Worm (Caenorhabditis elegans) whole organism, L3 larva: ENCODE results near the gene Y51B9A.9.

Experiments used
- ama-1 ChIP-seq: fragments of 150-350 bp; optimal IDR thresholded peaks from 2 replicates; lab custom pipeline; 2018
- ceh-28 ChIP-seq: fragments of 150-350 bp; optimal IDR thresholded peaks from 2 replicates; lab custom pipeline; 2014; ENCODE audit warnings: missing biosample characterization, missing genetic modification reagents, missing genetic modification characterization
- ceh-82 ChIP-seq: fragments of 150-350 bp; optimal IDR thresholded peaks from 2 replicates; lab custom pipeline; 2014; ENCODE audit warnings: missing biosample characterization, missing genetic modification characterization
- elt-3 ChIP-seq, 3 experiments: fragments of 150-350 bp in 1 of 3; sonication (generic microtip) in 2 of 3; optimal IDR thresholded peaks; 2 replicates in 2 of 3; 4 replicates in 1 of 3; lab custom pipeline; 2014 to 2017; ENCODE audit warnings: missing biosample characterization in 3 of 3, missing genetic modification characterization in 3 of 3
- nhr-25 ChIP-seq: sonication (generic microtip); optimal IDR thresholded peaks from 2 replicates; lab custom pipeline; 2017; ENCODE audit warnings: missing biosample characterization, missing genetic modification characterization
- pha-4 ChIP-seq: fragments of 150-350 bp; optimal IDR thresholded peaks from 2 replicates; lab custom pipeline; 2014; ENCODE audit warnings: missing biosample characterization, missing genetic modification reagents, missing genetic modification characterization
- zag-1 ChIP-seq: fragments of 150-350 bp; optimal IDR thresholded peaks from 2 replicates; lab custom pipeline; 2014; ENCODE audit warnings: missing biosample characterization, missing genetic modification characterization

ce11 chrII:9438853-9439252 lies 41.5 kb upstream of the Y51B9A.9 start:
- TF ChIP-seq elt-3 (tag; optimal IDR thresholded peaks at IDR 0.05; lab: Kevin White, UChicago), result no peak
- no peak for TF ChIP-seq ama-1 (lab: Kevin White, UChicago)
- TF ChIP-seq ceh-28 (tag; lab: Kevin White, UChicago), result no peak
- no peak for TF ChIP-seq ceh-82 (tag; lab: Kevin White, UChicago)
- TF ChIP-seq pha-4 (tag; lab: Kevin White, UChicago), result no peak
- no peak for TF ChIP-seq zag-1 (tag; lab: Kevin White, UChicago)
- TF ChIP-seq nhr-25 (tag; lab: Kevin White, UChicago), result no peak
